Worm (Caenorhabditis elegans) whole organism, midembryonic: Measurements from ENCODE around the gene trf-1.

Experiments used
- T22C8.4 ChIP-seq: fragments of 200-800 bp; sonication (Bioruptor generic); IDR thresholded peaks from 2 replicates; pipeline ENCODE4 v1.3.6; 2022; ENCODE audit warnings: missing genetic modification characterization, missing compliant biosample characterization
- flt-1 ChIP-seq: fragments of 200-800 bp; sonication (Bioruptor generic); IDR thresholded peaks from 2 replicates; pipeline ENCODE4 v1.3.6; 2022; ENCODE audit warnings: missing genetic modification characterization, missing compliant biosample characterization
- klf-2 ChIP-seq: fragments of 200-800 bp; sonication (Bioruptor generic); conservative IDR thresholded peaks from 2 replicates; pipeline ENCODE4 v1.3.6; 2022; ENCODE audit warnings: missing genetic modification reagents, missing genetic modification characterization, missing compliant biosample characterization
- tab-1 ChIP-seq: fragments of 200-800 bp; sonication (Bioruptor generic); IDR thresholded peaks from 2 replicates; pipeline ENCODE4 v1.3.6; 2022; ENCODE audit warnings: missing genetic modification characterization, missing compliant biosample characterization
- ztf-23 ChIP-seq: fragments of 200-800 bp; sonication (Bioruptor generic); IDR thresholded peaks from 2 replicates; pipeline ENCODE4 v1.3.6; 2022; ENCODE audit warnings: missing genetic modification reagents, missing genetic modification characterization, missing compliant biosample characterization

ce11 chrIII:13409498-13409897, 20.8 kb upstream of the trf-1 start, which contains the start of gene myo-6:
- TF ChIP-seq T22C8.4 (GFP tag; lab: Robert Waterston, UW) (no peak), flt-1 (no peak), ztf-23 (GFP tag; lab: Robert Waterston, UW) (no peak), tab-1 (no peak), klf-2 (GFP tag; lab: Robert Waterston, UW) (no peak)
